Worm (Caenorhabditis elegans) whole organism, L1 larva: ENCODE data around the gene C44B7.7.

Source experiments
- C16A3.4 ChIP-seq: fragments of 150-350 bp; optimal IDR thresholded peaks from 2 replicates; lab custom pipeline; 2014; ENCODE audit warnings: missing biosample characterization, missing genetic modification characterization
- C34B4.2 ChIP-seq: sonication (generic microtip); optimal IDR thresholded peaks from 2 replicates; lab custom pipeline; 2017; ENCODE audit warnings: mild to moderate bottlenecking, missing genetic modification characterization, missing compliant biosample characterization
- F16B12.6 ChIP-seq: fragments of 150-350 bp; optimal IDR thresholded peaks from 2 replicates; lab custom pipeline; 2014; ENCODE audit warnings: missing biosample characterization, missing genetic modification characterization
- aha-1 ChIP-seq: fragments of 150-350 bp; optimal IDR thresholded peaks from 2 replicates; lab custom pipeline; 2014; ENCODE audit warnings: missing biosample characterization, missing genetic modification characterization
- alr-1 ChIP-seq: fragments of 200-800 bp; sonication (Bioruptor generic); optimal IDR thresholded peaks from 2 replicates; lab custom pipeline; 2018; ENCODE audit warnings: borderline replicate concordance, mild to moderate bottlenecking, missing genetic modification characterization, missing compliant biosample characterization
- aly-2 ChIP-seq: fragments of 150-350 bp; optimal IDR thresholded peaks from 2 replicates; lab custom pipeline; 2014; ENCODE audit warnings: missing biosample characterization, missing genetic modification characterization
- blmp-1 ChIP-seq: fragments of 150-350 bp; optimal IDR thresholded peaks from 2 replicates; lab custom pipeline; 2014; ENCODE audit warnings: missing biosample characterization, missing genetic modification characterization
- ceh-63 ChIP-seq: fragments of 200-800 bp; sonication (Bioruptor generic); optimal IDR thresholded peaks from 2 replicates; lab custom pipeline; 2018; ENCODE audit warnings: mild to moderate bottlenecking, missing genetic modification characterization, missing compliant biosample characterization
- ceh-82 ChIP-seq, 3 experiments: fragments of 150-350 bp in 1 of 3; sonication (generic microtip) in 2 of 3; optimal IDR thresholded peaks; 2 replicates each; lab custom pipeline; 2014 to 2017; ENCODE audit warnings: missing biosample characterization in 3 of 3, missing genetic modification characterization in 3 of 3
- ceh-90 ChIP-seq: sonication (generic microtip); optimal IDR thresholded peaks from 2 replicates; lab custom pipeline; 2016; ENCODE audit warnings: missing genetic modification characterization, missing compliant biosample characterization
- ces-1 ChIP-seq: fragments of 150-350 bp; optimal IDR thresholded peaks from 2 replicates; lab custom pipeline; 2014; ENCODE audit warnings: missing biosample characterization, missing genetic modification reagents, missing genetic modification characterization
- dsc-1 ChIP-seq: sonication (generic microtip); optimal IDR thresholded peaks from 2 replicates; lab custom pipeline; 2016; ENCODE audit warnings: mild to moderate bottlenecking, missing genetic modification characterization, missing compliant biosample characterization
- efl-1 ChIP-seq, 4 experiments: fragments of 150-350 bp; optimal IDR thresholded peaks in 3 of 4; peaks in 1 of 4; 1 replicate in 1 of 4; 2 replicates in 3 of 4; lab custom pipeline; 2014; ENCODE audit warnings: missing biosample characterization in 2 of 4, missing genetic modification characterization in 2 of 4, missing genetic modification reagents in 2 of 4
- efl-3 ChIP-seq: fragments of 200-800 bp; sonication (Bioruptor generic); optimal IDR thresholded peaks from 2 replicates; lab custom pipeline; 2018; ENCODE audit warnings: mild to moderate bottlenecking, missing genetic modification characterization, missing compliant biosample characterization
- egl-27 ChIP-seq, 2 experiments: fragments of 150-350 bp in 1 of 2; sonication (generic microtip); optimal IDR thresholded peaks; 3 replicates each; lab custom pipeline; 2017 to 2018; ENCODE audit warnings: missing biosample characterization in 2 of 2, missing genetic modification characterization in 2 of 2, missing genetic modification reagents in 2 of 2
- elt-2 ChIP-seq: sonication (generic microtip); optimal IDR thresholded peaks from 2 replicates; lab custom pipeline; 2016; ENCODE audit warnings: missing genetic modification characterization, mild to moderate bottlenecking, inconsistent platforms, missing compliant biosample characterization, missing genetic modification reagents
- ets-5 ChIP-seq: fragments of 200-800 bp; sonication (Bioruptor generic); IDR thresholded peaks from 2 replicates; pipeline ENCODE4 v1.3.6; 2022; ENCODE audit warnings: missing genetic modification characterization, missing compliant biosample characterization
- fkh-8 ChIP-seq: sonication (generic microtip); optimal IDR thresholded peaks from 2 replicates; lab custom pipeline; 2016; ENCODE audit warnings: mild to moderate bottlenecking, missing genetic modification characterization, missing compliant biosample characterization
- fos-1 ChIP-seq: fragments of 150-350 bp; optimal IDR thresholded peaks from 2 replicates; lab custom pipeline; 2014; ENCODE audit warnings: missing biosample characterization, missing genetic modification characterization
- hlh-4 ChIP-seq: sonication (generic microtip); optimal IDR thresholded peaks from 2 replicates; lab custom pipeline; 2016; ENCODE audit warnings: mild to moderate bottlenecking, missing genetic modification characterization, missing compliant biosample characterization
- irx-1 ChIP-seq: sonication (generic microtip); optimal IDR thresholded peaks from 2 replicates; lab custom pipeline; 2016; ENCODE audit warnings: missing genetic modification characterization, missing compliant biosample characterization
- isw-1 ChIP-seq: fragments of 200-800 bp; sonication (Bioruptor generic); IDR thresholded peaks from 2 replicates; pipeline ENCODE4 v1.3.6; 2022; ENCODE audit warnings: missing genetic modification characterization, missing compliant biosample characterization
- jun-1 ChIP-seq: fragments of 150-350 bp; optimal IDR thresholded peaks from 2 replicates; lab custom pipeline; 2014; ENCODE audit warnings: missing biosample characterization, missing genetic modification reagents, missing genetic modification characterization
- lin-14 ChIP-seq: fragments of 200-800 bp; sonication (Bioruptor generic); optimal IDR thresholded peaks from 2 replicates; lab custom pipeline; 2018; ENCODE audit warnings: mild to moderate bottlenecking, missing genetic modification characterization, moderate library complexity, missing compliant biosample characterization
- lin-15B ChIP-seq: fragments of 150-350 bp; sonication (generic microtip); optimal IDR thresholded peaks from 3 replicates; lab custom pipeline; 2014; ENCODE audit warnings: missing biosample characterization, missing genetic modification characterization
- lin-35 ChIP-seq, 2 experiments: fragments of 150-350 bp; optimal IDR thresholded peaks; 2 replicates each; lab custom pipeline; 2014; ENCODE audit warnings: missing biosample characterization in 2 of 2, missing genetic modification characterization in 2 of 2, missing genetic modification reagents in 2 of 2
- lin-39 ChIP-seq: fragments of 150-350 bp; optimal IDR thresholded peaks from 2 replicates; lab custom pipeline; 2014; ENCODE audit warnings: missing biosample characterization, missing genetic modification reagents, missing genetic modification characterization
- lsy-2 ChIP-seq, 2 experiments: fragments of 150-350 bp; optimal IDR thresholded peaks; 2 replicates each; lab custom pipeline; 2014; ENCODE audit warnings: missing biosample characterization in 2 of 2, missing genetic modification characterization in 2 of 2
- mab-9 ChIP-seq: fragments of 200-800 bp; sonication (Bioruptor generic); IDR thresholded peaks from 2 replicates; pipeline ENCODE4 v1.3.6; 2022; ENCODE audit warnings: missing genetic modification reagents, missing genetic modification characterization, missing compliant biosample characterization
- mdl-1 ChIP-seq, 2 experiments: fragments of 150-350 bp; optimal IDR thresholded peaks; 2 replicates each; lab custom pipeline; 2014 to 2017; ENCODE audit warnings: missing biosample characterization in 2 of 2, missing genetic modification characterization in 2 of 2, inconsistent platforms in 1 of 2
- mep-1 ChIP-seq: fragments of 150-350 bp; optimal IDR thresholded peaks from 2 replicates; lab custom pipeline; 2014; ENCODE audit warnings: missing biosample characterization, missing genetic modification characterization
- nhr-19 ChIP-seq: fragments of 200-800 bp; sonication (Bioruptor generic); conservative IDR thresholded peaks from 2 replicates; pipeline ENCODE4 v1.3.6; 2022; ENCODE audit warnings: missing genetic modification characterization, missing compliant biosample characterization
- nhr-20 ChIP-seq: sonication (generic microtip); optimal IDR thresholded peaks from 2 replicates; lab custom pipeline; 2016; ENCODE audit warnings: mild to moderate bottlenecking, missing genetic modification characterization, missing compliant biosample characterization
- nhr-28 ChIP-seq: fragments of 150-350 bp; optimal IDR thresholded peaks from 2 replicates; lab custom pipeline; 2014; ENCODE audit warnings: missing biosample characterization, missing genetic modification characterization
- nhr-47 ChIP-seq: sonication (generic microtip); optimal IDR thresholded peaks from 2 replicates; lab custom pipeline; 2016; ENCODE audit warnings: mild to moderate bottlenecking, missing genetic modification characterization, moderate library complexity, missing compliant biosample characterization
- nhr-71 ChIP-seq: sonication (generic microtip); optimal IDR thresholded peaks from 2 replicates; lab custom pipeline; 2016; ENCODE audit warnings: mild to moderate bottlenecking, missing genetic modification characterization, moderate library complexity, missing compliant biosample characterization
- nhr-85 ChIP-seq: sonication (generic microtip); peaks from one replicate; lab custom pipeline; 2016; ENCODE audit warnings: missing genetic modification characterization, inconsistent platforms, missing compliant biosample characterization
- pag-3 ChIP-seq: sonication (generic microtip); optimal IDR thresholded peaks from 2 replicates; lab custom pipeline; 2017; ENCODE audit warnings: missing genetic modification characterization, mild to moderate bottlenecking, missing compliant biosample characterization, antibody characterized with exemption, borderline replicate concordance; ENCODE audit not compliant: insufficient read depth
- pax-3 ChIP-seq: fragments of 200-800 bp; sonication (Bioruptor generic); optimal IDR thresholded peaks from 2 replicates; lab custom pipeline; 2018; ENCODE audit warnings: mild to moderate bottlenecking, missing genetic modification characterization, moderate library complexity, missing compliant biosample characterization
- rnt-1 ChIP-seq: sonication (generic microtip); optimal IDR thresholded peaks from 2 replicates; lab custom pipeline; 2016; ENCODE audit warnings: mild to moderate bottlenecking, missing genetic modification characterization, moderate library complexity, missing compliant biosample characterization
- snpc-4 ChIP-seq: fragments of 150-350 bp; optimal IDR thresholded peaks from 2 replicates; lab custom pipeline; 2014; ENCODE audit warnings: missing biosample characterization, missing genetic modification characterization
- snu-23 ChIP-seq: sonication (generic microtip); optimal IDR thresholded peaks from 2 replicates; lab custom pipeline; 2016; ENCODE audit warnings: missing genetic modification characterization, missing compliant biosample characterization
- swsn-7 ChIP-seq: sonication (generic microtip); optimal IDR thresholded peaks from 2 replicates; lab custom pipeline; 2016; ENCODE audit warnings: missing genetic modification characterization, missing compliant biosample characterization
- tbx-2 ChIP-seq: sonication (generic microtip); optimal IDR thresholded peaks from 2 replicates; lab custom pipeline; 2016; ENCODE audit warnings: missing genetic modification characterization, missing compliant biosample characterization
- tlp-1 ChIP-seq: fragments of 150-350 bp; optimal IDR thresholded peaks from 2 replicates; lab custom pipeline; 2014; ENCODE audit warnings: missing biosample characterization, missing genetic modification characterization
- unc-130 ChIP-seq: fragments of 150-350 bp; optimal IDR thresholded peaks from 2 replicates; lab custom pipeline; 2017; ENCODE audit warnings: missing biosample characterization, missing genetic modification characterization, inconsistent platforms
- unc-86 ChIP-seq: sonication (generic microtip); optimal IDR thresholded peaks from 2 replicates; lab custom pipeline; 2016; ENCODE audit warnings: missing genetic modification characterization, missing compliant biosample characterization
- unc-98 ChIP-seq: fragments of 200-800 bp; sonication (Bioruptor generic); IDR thresholded peaks from 2 replicates; pipeline ENCODE4 v1.3.6; 2022; ENCODE audit warnings: missing genetic modification characterization, missing compliant biosample characterization
- ztf-4 ChIP-seq: fragments of 150-350 bp; optimal IDR thresholded peaks from 2 replicates; lab custom pipeline; 2014; ENCODE audit warnings: missing biosample characterization, missing genetic modification characterization

Gene C44B7.7

DNA sequence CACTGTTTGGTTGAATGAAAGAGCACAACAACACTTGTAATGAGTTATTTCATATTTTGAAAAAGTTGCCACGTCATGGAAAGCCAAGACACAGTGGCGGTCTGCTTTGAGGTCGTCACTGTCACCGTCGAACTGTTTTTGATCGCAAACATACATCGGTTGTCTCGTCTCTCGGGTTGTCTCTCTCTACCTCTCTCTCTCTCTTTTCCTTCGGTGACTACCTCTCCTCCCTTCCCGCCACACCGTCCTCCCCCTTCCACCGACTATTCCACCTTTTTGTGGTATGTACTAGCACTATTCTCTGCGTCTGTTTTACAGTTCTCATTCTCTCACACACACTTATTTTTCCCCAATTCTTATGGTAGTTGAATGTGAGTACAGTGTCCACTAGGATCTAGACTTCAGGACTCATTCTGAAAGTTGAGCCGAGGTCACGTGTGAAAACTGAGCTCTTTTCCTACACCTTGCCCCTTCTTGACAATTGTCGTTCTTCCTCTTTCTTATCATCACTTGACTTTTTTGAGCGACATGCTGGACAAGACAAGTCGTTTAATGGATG is 46.1 kb downstream of the C44B7.7 start:
- no peak for TF ChIP-seq C34B4.2 (tag; lab: Kevin White, UChicago)
- no peak for TF ChIP-seq rnt-1
- no peak for TF ChIP-seq efl-1 (optimal IDR thresholded peaks at IDR 0.05; lab: Kevin White, UChicago)
- TF ChIP-seq efl-1 (GFP tag; optimal IDR thresholded peaks at IDR 0.05 in 1 of 2; lab: Kevin White, UChicago), result peak in 1 of 2 experiments; percentile 41
- TF ChIP-seq nhr-85 (tag; lab: Kevin White, UChicago), result peak; percentile 72
- no peak for TF ChIP-seq alr-1 (tag; lab: Kevin White, UChicago)
- peak; percentile 55 for TF ChIP-seq blmp-1
- no peak for TF ChIP-seq nhr-28 (tag; lab: Kevin White, UChicago)
- no peak for TF ChIP-seq C16A3.4 (tag; lab: Kevin White, UChicago)
- TF ChIP-seq efl-3 (GFP tag; lab: Kevin White, UChicago), result no peak
- TF ChIP-seq mep-1 (tag; lab: Kevin White, UChicago), result peak; percentile 60
- no peak for TF ChIP-seq ceh-63 (GFP tag; lab: Kevin White, UChicago)
- peak; percentile 67 for TF ChIP-seq lin-14 (GFP tag; lab: Kevin White, UChicago)
- no peak for TF ChIP-seq F16B12.6
- peak; percentile 27 for TF ChIP-seq nhr-47
- TF ChIP-seq unc-98 (GFP tag; lab: Robert Waterston, UW), result no peak
- no peak for TF ChIP-seq ets-5 (GFP tag; lab: Robert Waterston, UW)
- no peak for TF ChIP-seq fkh-8 (tag; lab: Kevin White, UChicago)
- TF ChIP-seq snu-23 (GFP tag; lab: Kevin White, UChicago), result peak; percentile 43
- TF ChIP-seq aha-1 (tag; lab: Kevin White, UChicago), result no peak
- TF ChIP-seq lsy-2 (tag; optimal IDR thresholded peaks at IDR 0.05; lab: Kevin White, UChicago), result peak in 1 of 2 experiments; percentile 33
- TF ChIP-seq isw-1, result no peak
- TF ChIP-seq egl-27 (tag; optimal IDR thresholded peaks at IDR 0.05; lab: Kevin White, UChicago), result peak; percentile 64 to 69
- TF ChIP-seq swsn-7 (tag; lab: Kevin White, UChicago), result peak; percentile 6
- TF ChIP-seq tbx-2 (tag; lab: Kevin White, UChicago), result no peak
- peak; percentile 13 for TF ChIP-seq jun-1 (tag; lab: Kevin White, UChicago)
- TF ChIP-seq ces-1 (GFP tag; lab: Kevin White, UChicago), result no peak
- peak in 1 of 2 experiments; percentile 35 for TF ChIP-seq lin-35 (GFP tag; optimal IDR thresholded peaks at IDR 0.05; lab: Kevin White, UChicago)
- TF ChIP-seq nhr-20 (tag; lab: Kevin White, UChicago), result peak; percentile 65
- peak; percentile 4 for TF ChIP-seq elt-2 (tag; lab: Kevin White, UChicago)
- TF ChIP-seq snpc-4 (tag; lab: Kevin White, UChicago), result no peak
- peak; percentile 54 for TF ChIP-seq nhr-71 (tag; lab: Kevin White, UChicago)

DNA sequence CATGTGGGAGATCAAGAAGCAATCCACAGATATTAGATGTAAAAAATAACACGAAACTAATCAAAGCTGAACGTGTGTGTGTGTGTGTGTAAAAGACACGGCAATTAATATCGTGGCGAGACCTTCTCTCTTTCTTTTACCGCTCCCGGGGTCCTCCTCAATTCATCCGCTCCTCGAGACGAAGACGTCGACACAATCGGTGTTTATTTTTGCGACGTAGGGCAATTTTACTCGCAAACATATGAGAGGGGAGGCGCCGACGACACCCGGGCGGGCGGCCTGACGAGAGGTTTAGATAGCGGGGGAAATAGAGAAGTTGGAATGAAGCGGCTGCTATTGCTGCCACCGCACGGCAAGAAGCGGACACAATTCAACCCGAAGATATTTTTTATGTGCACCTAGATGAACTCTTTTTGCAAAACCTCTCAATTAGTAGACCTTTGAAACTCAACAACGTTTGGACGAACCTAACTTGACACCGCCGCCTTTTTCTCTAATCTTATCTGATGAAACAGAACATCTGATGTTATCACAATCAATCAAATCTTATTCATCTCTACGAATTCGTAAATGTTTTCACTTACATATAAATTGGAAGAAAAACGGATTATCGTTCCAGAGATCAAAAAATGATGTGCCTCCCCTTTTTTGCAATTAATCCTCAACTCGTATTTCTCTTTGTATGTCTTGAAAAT is 47.1 kb downstream of the C44B7.7 start:
- peak; percentile 46 for TF ChIP-seq dsc-1
- no peak for TF ChIP-seq unc-98 (GFP tag; lab: Robert Waterston, UW)
- peak in 1 of 2 experiments; percentile 62 for TF ChIP-seq egl-27 (tag; optimal IDR thresholded peaks at IDR 0.05; lab: Kevin White, UChicago)
- no peak for TF ChIP-seq hlh-4 (tag; lab: Kevin White, UChicago)
- TF ChIP-seq fos-1 (tag; lab: Kevin White, UChicago), result no peak
- TF ChIP-seq pag-3 (tag; lab: Kevin White, UChicago), result no peak
- TF ChIP-seq lin-14 (GFP tag; lab: Kevin White, UChicago), result peak; percentile 65
- TF ChIP-seq mab-9 (GFP tag; lab: Robert Waterston, UW), result no peak
- TF ChIP-seq tlp-1, result no peak
- TF ChIP-seq ceh-90, result no peak
- TF ChIP-seq mdl-1 (tag; optimal IDR thresholded peaks at IDR 0.05; lab: Kevin White, UChicago), result no peak
- TF ChIP-seq nhr-28 (tag; lab: Kevin White, UChicago), result no peak
- no peak for TF ChIP-seq aly-2 (tag; lab: Kevin White, UChicago)
- no peak for TF ChIP-seq unc-86 (tag; lab: Kevin White, UChicago)
- TF ChIP-seq nhr-71 (tag; lab: Kevin White, UChicago), result peak; percentile 29
- no peak for TF ChIP-seq ztf-4 (tag; lab: Kevin White, UChicago)
- peak; percentile 80 for TF ChIP-seq nhr-85 (tag; lab: Kevin White, UChicago)
- TF ChIP-seq lin-39 (tag; lab: Kevin White, UChicago), result no peak
- TF ChIP-seq nhr-19, result no peak
- TF ChIP-seq irx-1 (tag; lab: Kevin White, UChicago), result peak; percentile 39
- no peak for TF ChIP-seq ceh-82 (tag; optimal IDR thresholded peaks at IDR 0.05; lab: Kevin White, UChicago)
- TF ChIP-seq pax-3 (tag; lab: Kevin White, UChicago), result no peak
- no peak for TF ChIP-seq lin-15B (tag; lab: Kevin White, UChicago)
- TF ChIP-seq unc-130, result no peak
- no peak for TF ChIP-seq aha-1 (tag; lab: Kevin White, UChicago)
- TF ChIP-seq efl-1 (optimal IDR thresholded peaks at IDR 0.05; lab: Kevin White, UChicago), result no peak
- peak in 1 of 2 experiments; percentile 70 for TF ChIP-seq efl-1 (GFP tag; optimal IDR thresholded peaks at IDR 0.05 in 1 of 2; lab: Kevin White, UChicago)
